Worm (Caenorhabditis elegans) whole organism, early embryonic: ENCODE data around the gene snx-14.

ENCODE experiments used
- aly-1 ChIP-seq: sonication (generic microtip); optimal IDR thresholded peaks from 2 replicates; lab custom pipeline; 2016; ENCODE audit warnings: missing genetic modification characterization, missing compliant biosample characterization
- ceh-36 ChIP-seq: sonication (generic microtip); optimal IDR thresholded peaks from 2 replicates; lab custom pipeline; 2016; ENCODE audit warnings: missing genetic modification characterization, inconsistent platforms, missing compliant biosample characterization
- flt-1 ChIP-seq: fragments of 200-800 bp; sonication (Bioruptor generic); IDR thresholded peaks from 2 replicates; pipeline ENCODE4 v1.3.6; 2022; ENCODE audit warnings: missing genetic modification characterization, missing compliant biosample characterization
- hmg-4 ChIP-seq: fragments of 200-800 bp; sonication (Bioruptor generic); optimal IDR thresholded peaks from 2 replicates; lab custom pipeline; 2018; ENCODE audit warnings: mild to moderate bottlenecking, missing genetic modification characterization, missing compliant biosample characterization
- hnd-1 ChIP-seq: sonication (generic microtip); optimal IDR thresholded peaks from 2 replicates; lab custom pipeline; 2016; ENCODE audit warnings: missing genetic modification characterization, missing compliant biosample characterization
- tbx-11 ChIP-seq: fragments of 200-800 bp; sonication (Bioruptor generic); IDR thresholded peaks from 2 replicates; pipeline ENCODE4 v1.3.6; 2022; ENCODE audit warnings: missing genetic modification characterization, missing compliant biosample characterization
- tbx-37 ChIP-seq: fragments of 200-800 bp; sonication (Bioruptor generic); conservative IDR thresholded peaks from 2 replicates; pipeline ENCODE4 v1.3.6; 2022; ENCODE audit warnings: missing genetic modification reagents, missing genetic modification characterization, missing compliant biosample characterization
- tra-4 ChIP-seq: sonication (generic microtip); optimal IDR thresholded peaks from 2 replicates; lab custom pipeline; 2017; ENCODE audit warnings: missing genetic modification characterization, missing compliant biosample characterization

ce11 chrII:13501575-13501974, 29.4 kb downstream of the snx-14 start, which contains the start of gene F45H10.5:
- TF ChIP-seq hmg-4 (GFP tag; lab: Kevin White, UChicago) (no peak), aly-1 (tag; lab: Kevin White, UChicago) (no peak), hnd-1 (no peak), tra-4 (tag; lab: Kevin White, UChicago) (no peak), flt-1 (GFP tag; lab: Robert Waterston, UW) (no peak), tbx-37 (no peak), ceh-36 (no peak), tbx-11 (GFP tag; lab: Robert Waterston, UW) (no peak)
